Worm (Caenorhabditis elegans): ENCODE measurements around the gene clec-144.

ce11 chrII:11788025-11788424 is 44.4 kb downstream of the clec-144 start:
- TF ChIP-seq tab-1 (GFP tag; IDR thresholded peaks at IDR 0.05) (no peak), ztf-23 (GFP tag; IDR thresholded peaks at IDR 0.05) (no peak), cog-1 (tag; optimal IDR thresholded peaks at IDR 0.05) (no peak), med-1 (GFP tag; optimal IDR thresholded peaks at IDR 0.05; ENCODE audit: insufficient read depth) (no peak), flt-1 (GFP tag; IDR thresholded peaks at IDR 0.05) (no peak), ref-1 (GFP tag; conservative IDR thresholded peaks at IDR 0.05) (no peak), T22C8.4 (GFP tag; IDR thresholded peaks at IDR 0.05) (no peak)

All from whole organism, midembryonic.